Worm (Caenorhabditis elegans) whole organism, late embryonic: ENCODE measurements around the gene ugt-60.

Experiments
- C08G9.2 ChIP-seq: sonication (generic microtip); optimal IDR thresholded peaks from 2 replicates; lab custom pipeline; 2016; ENCODE audit warnings: mild to moderate bottlenecking, missing genetic modification characterization, moderate library complexity, missing compliant biosample characterization
- F13H6.1 ChIP-seq: sonication (generic microtip); optimal IDR thresholded peaks from 2 replicates; lab custom pipeline; 2016; ENCODE audit warnings: missing genetic modification characterization, missing compliant biosample characterization
- ceh-18 ChIP-seq: sonication (generic microtip); optimal IDR thresholded peaks from 2 replicates; lab custom pipeline; 2016; ENCODE audit warnings: missing genetic modification characterization, missing compliant biosample characterization
- ceh-30 ChIP-seq: fragments of 150-350 bp; optimal IDR thresholded peaks from 2 replicates; lab custom pipeline; 2014; ENCODE audit warnings: missing biosample characterization, missing genetic modification characterization
- ceh-34 ChIP-seq: sonication (generic microtip); optimal IDR thresholded peaks from 2 replicates; lab custom pipeline; 2016; ENCODE audit warnings: mild to moderate bottlenecking, missing genetic modification characterization, missing compliant biosample characterization
- ets-4 ChIP-seq: sonication (generic microtip); optimal IDR thresholded peaks from 2 replicates; lab custom pipeline; 2016; ENCODE audit warnings: missing genetic modification characterization, missing compliant biosample characterization
- hlh-15 ChIP-seq: sonication (generic microtip); optimal IDR thresholded peaks from 2 replicates; lab custom pipeline; 2016; ENCODE audit warnings: missing genetic modification characterization, missing compliant biosample characterization
- hlh-30 ChIP-seq: sonication (generic microtip); optimal IDR thresholded peaks from 2 replicates; lab custom pipeline; 2017; ENCODE audit warnings: antibody characterized with exemption, missing genetic modification characterization, missing compliant biosample characterization; ENCODE audit not compliant: insufficient read depth
- nhr-11 ChIP-seq: fragments of 150-350 bp; optimal IDR thresholded peaks from 2 replicates; lab custom pipeline; 2014; ENCODE audit warnings: missing biosample characterization, missing genetic modification characterization
- pha-4 ChIP-seq: fragments of 150-350 bp; optimal IDR thresholded peaks from 2 replicates; lab custom pipeline; 2018; ENCODE audit warnings: missing biosample characterization, missing genetic modification reagents, missing genetic modification characterization
- pqm-1 ChIP-seq: sonication (generic microtip); optimal IDR thresholded peaks from 2 replicates; lab custom pipeline; 2016; ENCODE audit warnings: missing genetic modification characterization, missing compliant biosample characterization
- rnt-1 ChIP-seq: sonication (generic microtip); optimal IDR thresholded peaks from 2 replicates; lab custom pipeline; 2016; ENCODE audit warnings: missing genetic modification characterization, missing compliant biosample characterization
- tbx-2 ChIP-seq: sonication (generic microtip); optimal IDR thresholded peaks from 2 replicates; lab custom pipeline; 2016; ENCODE audit warnings: missing genetic modification characterization, missing compliant biosample characterization

ce11 chrIII:9699576-9699975, 20.7 kb upstream of the ugt-60 start, which contains the start of gene tlk-1:
- TF ChIP-seq ceh-18 (tag; lab: Kevin White, UChicago) (no peak), pha-4 (tag; lab: Kevin White, UChicago) (no peak), rnt-1 (no peak), ets-4 (tag; lab: Kevin White, UChicago) (no peak), nhr-11 (tag; lab: Kevin White, UChicago) (no peak), tbx-2 (tag; lab: Kevin White, UChicago) (no peak), hlh-30 (tag; lab: Kevin White, UChicago) (no peak), pqm-1 (tag; lab: Kevin White, UChicago) (no peak), ceh-34 (tag; lab: Kevin White, UChicago) (no peak), C08G9.2 (no peak), ceh-30 (tag; lab: Kevin White, UChicago) (no peak), F13H6.1 (no peak), hlh-15 (no peak)
